Fruit fly (Drosophila melanogaster) Kc167 (cell line): ENCODE results near the gene AOX1.

Source experiments
- Myc ChIP-seq: fragments of >200 bp; optimal IDR thresholded peaks from 2 replicates; lab custom pipeline; 2017; ENCODE audit warnings: missing external identifiers
- ttk ChIP-seq: sonication (Bioruptor generic); optimal IDR thresholded peaks from 2 replicates; lab custom pipeline; 2017; ENCODE audit warnings: missing external identifiers

DNA sequence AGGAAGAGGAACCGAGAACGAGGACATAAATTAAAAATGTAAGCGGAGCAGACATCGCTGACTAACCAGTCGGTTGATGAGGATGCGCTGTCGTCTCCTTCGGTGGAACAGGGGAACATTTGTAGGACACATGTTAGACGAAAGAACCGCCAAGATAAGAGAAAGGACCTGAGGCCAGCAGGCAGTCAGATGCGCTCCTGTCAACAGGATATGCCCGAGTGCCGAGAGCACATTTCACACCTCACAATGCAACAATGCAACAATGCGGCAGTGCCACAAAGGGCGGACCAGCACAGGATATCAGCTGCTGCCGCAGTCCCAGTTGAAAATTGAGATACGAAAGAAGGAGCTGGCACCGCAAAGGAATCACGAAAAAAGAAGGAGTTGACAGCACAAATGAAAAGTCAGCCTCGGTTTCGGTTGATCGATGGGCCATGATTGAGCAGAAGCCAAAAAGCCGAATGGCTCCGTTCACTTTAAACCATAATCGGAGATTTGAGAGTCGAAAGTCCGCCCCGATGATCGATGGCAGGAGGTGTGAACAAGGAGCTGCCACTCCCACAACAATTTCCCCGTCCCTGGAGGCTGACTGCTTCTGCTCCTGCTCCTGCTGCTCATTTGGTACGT is 47.5 kb upstream of the AOX1 start:
- no peak for TF ChIP-seq Myc (lab: Kevin White, UChicago)
- TF ChIP-seq ttk: no peak
